Fruit fly (Drosophila melanogaster) S2 (cell line): Measurements from ENCODE around the gene CG7179.
"Not testable (repeated sequence)": the region's sequence is repeated elsewhere in the genome, so short reads cannot be mapped to it uniquely, and the experiment has no call there.

ENCODE experiments used
- CG8478 ChIP-seq: fragments of >200 bp; optimal IDR thresholded peaks from 2 replicates; lab custom pipeline; 2018
- CTCF ChIP-seq, 2 experiments: fragments of >200 bp; optimal IDR thresholded peaks; 2 replicates each; lab custom pipeline; 2018

The CG7179 gene

dm6 chr2L:7756835-7757234 is 21.0 kb downstream of the CG7179 start:
- no peak for TF ChIP-seq CG8478
- no peak for TF ChIP-seq CTCF (optimal IDR thresholded peaks at IDR 0.05; lab: Kevin White, UChicago)

DNA sequence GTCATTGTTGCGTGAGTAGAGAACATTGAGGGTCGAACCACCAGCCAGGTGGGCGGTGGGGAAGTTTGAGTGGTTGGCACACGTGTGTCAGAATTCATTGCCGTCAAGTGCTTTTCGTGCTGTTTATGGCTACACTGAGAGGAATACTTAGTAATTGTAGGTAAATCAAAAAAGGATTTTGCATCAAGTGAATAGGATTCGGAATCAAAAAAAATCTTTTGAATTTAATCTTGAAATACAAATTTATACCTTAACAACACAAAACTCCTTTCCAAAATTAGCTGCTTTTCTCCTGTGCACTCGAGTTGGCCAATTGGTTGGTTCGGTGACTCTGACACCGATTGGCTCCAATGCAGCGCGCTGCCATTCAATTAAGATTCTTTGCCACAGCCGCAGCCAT is 23.3 kb downstream of the CG7179 start:
- TF ChIP-seq CTCF (optimal IDR thresholded peaks at IDR 0.05; lab: Kevin White, UChicago) (no peak), CG8478 (no peak)

dm6 chr2L:7753874-7754273 is 24.0 kb downstream of the CG7179 start, which contains the start of gene CG46025:
Gene CG46025, plus strand, starts transcription at chr2L:7754174.
- TF ChIP-seq CG8478, result no peak

DNA sequence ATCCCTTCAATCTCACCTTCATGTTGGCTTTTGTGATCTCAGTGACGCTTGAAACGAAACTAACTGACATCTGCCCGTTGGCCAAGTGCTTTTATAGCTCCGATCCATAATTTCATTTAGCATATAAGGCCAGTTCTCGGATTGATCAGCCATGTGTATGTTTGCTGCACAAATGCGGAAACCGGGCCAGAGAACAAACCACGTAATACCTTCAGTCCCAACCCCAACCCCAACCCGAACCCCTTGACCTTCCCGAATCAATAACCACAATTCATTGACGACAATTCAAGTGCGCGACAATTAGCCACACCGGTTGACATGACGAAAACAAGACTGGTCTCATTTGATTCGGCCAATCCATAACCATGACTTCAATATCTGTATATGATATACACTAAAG is 24.7 kb downstream of the CG7179 start, which contains the start of gene CG7203:
Gene CG7203 (minus strand): TSS at position 101 of the 400 bp plus-strand sequence.
- TF ChIP-seq CTCF (optimal IDR thresholded peaks at IDR 0.05; lab: Kevin White, UChicago), result no peak
- TF ChIP-seq CG8478, result no peak

dm6 chr2L:7750631-7751161 is 27.1 kb downstream of the CG7179 start:
- TF ChIP-seq CG8478 (no peak), CTCF (optimal IDR thresholded peaks at IDR 0.05; lab: Kevin White, UChicago) (no peak)

dm6 chr2L:7746975-7747374 is 30.9 kb downstream of the CG7179 start, which contains the start of gene ATPsynGL:
Gene ATPsynGL, plus strand, starts transcription at chr2L:7747275.
- TF ChIP-seq CG8478, result no peak
- no peak for TF ChIP-seq CTCF (optimal IDR thresholded peaks at IDR 0.05; lab: Kevin White, UChicago)

DNA sequence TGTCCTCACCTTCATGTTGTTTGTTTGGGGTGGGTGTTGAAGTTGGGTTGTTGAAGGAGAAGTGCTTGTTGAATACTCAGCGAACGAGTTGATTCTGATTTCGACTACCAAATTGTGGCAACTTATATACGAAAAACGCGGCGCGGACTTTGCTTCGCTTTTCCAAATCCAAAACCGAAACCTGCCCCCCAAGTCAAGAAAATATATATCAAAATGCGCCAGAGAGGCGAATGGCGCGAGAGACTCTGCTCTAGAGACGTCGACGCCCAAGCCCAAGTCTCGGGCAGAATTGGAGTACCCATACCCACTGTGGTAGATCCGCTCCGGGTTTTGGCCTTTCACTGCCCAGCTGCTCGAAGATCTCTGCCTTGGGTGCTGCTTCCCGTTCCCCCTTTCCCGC is 33.1 kb downstream of the CG7179 start, which contains the start of gene CG7214:
Gene CG7214 (minus strand): TSS at position 101 of the 400 bp plus-strand sequence.
- no peak for TF ChIP-seq CG8478
- TF ChIP-seq CTCF (optimal IDR thresholded peaks at IDR 0.05; lab: Kevin White, UChicago), result no peak

DNA sequence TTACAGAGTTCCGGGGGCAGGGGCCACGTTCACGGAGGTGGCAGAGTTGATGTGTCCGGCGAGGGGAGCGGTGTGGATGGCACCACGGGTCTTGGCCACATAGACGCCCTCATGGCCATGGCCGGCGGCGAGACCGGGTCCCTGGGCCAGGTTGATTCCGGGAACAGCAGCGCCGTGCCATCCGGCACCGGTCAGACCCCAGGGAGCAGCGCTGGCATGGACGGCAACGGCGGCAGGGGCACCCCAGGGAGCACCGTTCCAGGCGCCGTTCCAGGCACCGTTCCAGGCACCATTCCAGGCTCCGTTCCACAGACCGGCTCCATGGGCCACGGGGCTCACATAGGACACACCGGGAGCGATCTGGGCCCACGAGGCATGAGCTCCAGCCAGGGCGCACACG is 33.6 kb downstream of the CG7179 start:
- no peak for TF ChIP-seq CG8478
- no peak for TF ChIP-seq CTCF (optimal IDR thresholded peaks at IDR 0.05; lab: Kevin White, UChicago)

dm6 chr2L:7741437-7741836 is 36.4 kb downstream of the CG7179 start, which contains the start of gene Acp1:
Gene Acp1, minus strand, starts transcription at chr2L:7741537.
- no peak for TF ChIP-seq CTCF (optimal IDR thresholded peaks at IDR 0.05; lab: Kevin White, UChicago)
- TF ChIP-seq CG8478, result no peak

DNA sequence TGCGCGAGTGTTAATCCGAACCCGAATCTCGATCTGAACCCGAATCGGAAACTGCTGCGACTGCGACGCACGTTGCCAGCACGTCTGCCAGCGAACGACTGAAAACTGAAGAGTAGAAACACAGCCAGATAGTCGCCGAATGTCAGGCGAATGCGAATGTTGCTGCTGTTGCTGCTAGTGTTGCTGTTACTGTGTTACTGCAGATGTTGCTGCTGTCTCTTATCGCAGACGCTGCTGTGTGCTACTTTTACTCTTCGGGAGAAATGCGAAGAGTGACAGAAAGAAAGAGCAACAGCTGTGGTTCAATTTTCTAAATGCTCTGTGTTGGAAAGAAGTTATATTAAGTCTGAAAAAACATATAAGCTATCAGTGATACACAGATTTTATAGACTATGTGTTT is 39.1 kb downstream of the CG7179 start, which contains the start of gene CG31904:
Gene CG31904 (minus strand): TSS at position 101 of the 400 bp plus-strand sequence.
- TF ChIP-seq CG8478; CTCF (optimal IDR thresholded peaks at IDR 0.05; lab: Kevin White, UChicago): not testable (repeated sequence)

DNA sequence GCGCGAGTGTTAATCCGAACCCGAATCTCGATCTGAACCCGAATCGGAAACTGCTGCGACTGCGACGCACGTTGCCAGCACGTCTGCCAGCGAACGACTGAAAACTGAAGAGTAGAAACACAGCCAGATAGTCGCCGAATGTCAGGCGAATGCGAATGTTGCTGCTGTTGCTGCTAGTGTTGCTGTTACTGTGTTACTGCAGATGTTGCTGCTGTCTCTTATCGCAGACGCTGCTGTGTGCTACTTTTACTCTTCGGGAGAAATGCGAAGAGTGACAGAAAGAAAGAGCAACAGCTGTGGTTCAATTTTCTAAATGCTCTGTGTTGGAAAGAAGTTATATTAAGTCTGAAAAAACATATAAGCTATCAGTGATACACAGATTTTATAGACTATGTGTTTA is 45.3 kb downstream of the CG7179 start, which contains the start of gene CG13796:
Gene CG13796 (minus strand): TSS at position 101 of the 400 bp plus-strand sequence.
- not testable (repeated sequence) for TF ChIP-seq CTCF (optimal IDR thresholded peaks at IDR 0.05; lab: Kevin White, UChicago); CG8478

dm6 chr2L:7726268-7726997 is 51.4 kb downstream of the CG7179 start, which contains the start of gene CG13795:
Gene CG13795, minus strand, starts transcription at chr2L:7726298.
- TF ChIP-seq CTCF (optimal IDR thresholded peaks at IDR 0.05; lab: Kevin White, UChicago) (no peak), CG8478 (no peak)
